ENCODE assay signal across 3 fruit fly cellular contexts in genomic region chrX:4983218-4983617, dm6.
TF ChIP-seq lines count a peak whose summit lies in the region.

No protein-coding gene starts in this region.

- TF ChIP-seq CTCF in whole organism, embryonic (GFP tag; optimal IDR thresholded peaks at IDR 0.05; lab: Kevin White, UChicago) = no peak

TF ChIP-seq in whole organism, embryonic, 481 proteins besides CTCF, POLR2A, EP300 and RAD21:
- TF ChIP-seq CG1603 (tag; optimal IDR thresholded peaks at IDR 0.05; lab: Kevin White, UChicago) (peak; percentile 10), NK7.1 (GFP tag; optimal IDR thresholded peaks at IDR 0.05; lab: Kevin White, UChicago) (no peak), CG10147 (GFP tag; optimal IDR thresholded peaks at IDR 0.05; lab: Kevin White, UChicago) (no peak), jumu (GFP tag; optimal IDR thresholded peaks at IDR 0.05; lab: Kevin White, UChicago) (no peak), CG9727 (GFP tag; optimal IDR thresholded peaks at IDR 0.05; lab: Kevin White, UChicago) (no peak), CG12236 (GFP tag; optimal IDR thresholded peaks at IDR 0.05; lab: Kevin White, UChicago) (no peak), CG12769 (tag; optimal IDR thresholded peaks at IDR 0.05; lab: Kevin White, UChicago) (no peak), CG13287 (GFP tag; IDR thresholded peaks at IDR 0.05; lab: Robert Waterston, UW; ENCODE audit: partially characterized antibody) (no peak), Dad (GFP tag; optimal IDR thresholded peaks at IDR 0.05; lab: Kevin White, UChicago) (no peak), Drgx (GFP tag; IDR thresholded peaks at IDR 0.05; lab: Robert Waterston, UW) (peak; percentile 24; the same call in 1 of the 2 replicates)

TF ChIP-seq in whole organism, prepupa, 60 proteins besides CTCF, POLR2A, EP300 and RAD21 (continues in another document):
- TF ChIP-seq Sox14 (GFP tag; optimal IDR thresholded peaks at IDR 0.05; lab: Kevin White, UChicago) (no peak), dsx (GFP tag; optimal IDR thresholded peaks at IDR 0.05; lab: Kevin White, UChicago; ENCODE audit: poor library complexity, severe bottlenecking) (no peak), vri (GFP tag; optimal IDR thresholded peaks at IDR 0.05; lab: Kevin White, UChicago) (no peak), Eip75B (GFP tag; optimal IDR thresholded peaks at IDR 0.05; lab: Kevin White, UChicago) (no peak), CG31627 (GFP tag; optimal IDR thresholded peaks at IDR 0.05; lab: Kevin White, UChicago) (no peak), fd85E (GFP tag; optimal IDR thresholded peaks at IDR 0.05; lab: Kevin White, UChicago) (no peak), CG11762 (GFP tag; optimal IDR thresholded peaks at IDR 0.05; lab: Kevin White, UChicago; ENCODE audit: insufficient read depth) (no peak), achi (GFP tag; optimal IDR thresholded peaks at IDR 0.05; lab: Kevin White, UChicago) (no peak), Gug (GFP tag; IDR thresholded peaks at IDR 0.05; lab: Robert Waterston, UW) (no peak), dac (GFP tag; optimal IDR thresholded peaks at IDR 0.05; lab: Kevin White, UChicago) (no peak), eg (GFP tag; IDR thresholded peaks at IDR 0.05; lab: Robert Waterston, UW) (peak; percentile 45; the same call in 1 of the 3 replicates), CG16779 (tag; optimal IDR thresholded peaks at IDR 0.05; lab: Kevin White, UChicago) (no peak), salr (GFP tag; optimal IDR thresholded peaks at IDR 0.05; lab: Kevin White, UChicago) (no peak), fkh (GFP tag; optimal IDR thresholded peaks at IDR 0.05; lab: Kevin White, UChicago) (no peak), Eip93F (GFP tag; optimal IDR thresholded peaks at IDR 0.05; lab: Kevin White, UChicago) (no peak), ss (GFP tag; optimal IDR thresholded peaks at IDR 0.05; lab: Kevin White, UChicago) (no peak), acj6 (GFP tag; optimal IDR thresholded peaks at IDR 0.05; lab: Kevin White, UChicago) (no peak), OdsH (GFP tag; optimal IDR thresholded peaks at IDR 0.05; lab: Kevin White, UChicago) (no peak), CG34406 (GFP tag; optimal IDR thresholded peaks at IDR 0.05; lab: Kevin White, UChicago) (no peak), CG32006 (GFP tag; optimal IDR thresholded peaks at IDR 0.05; lab: Kevin White, UChicago) (peak; percentile 56), CG3032 (tag; optimal IDR thresholded peaks at IDR 0.05; lab: Kevin White, UChicago) (no peak), CG6276 (GFP tag; optimal IDR thresholded peaks at IDR 0.05; lab: Kevin White, UChicago) (peak; percentile 14), Hr4 (GFP tag; optimal IDR thresholded peaks at IDR 0.05; lab: Kevin White, UChicago) (peak; percentile 47), spab (GFP tag; optimal IDR thresholded peaks at IDR 0.05; lab: Kevin White, UChicago) (no peak), CG8632 (GFP tag; optimal IDR thresholded peaks at IDR 0.05; lab: Kevin White, UChicago) (no peak), Met (GFP tag; optimal IDR thresholded peaks at IDR 0.05; lab: Kevin White, UChicago) (no peak), Hr39 (GFP tag; optimal IDR thresholded peaks at IDR 0.05; lab: Kevin White, UChicago) (no peak), Sox15 (GFP tag; optimal IDR thresholded peaks at IDR 0.05; lab: Kevin White, UChicago) (no peak), CG6163 (GFP tag; IDR thresholded peaks at IDR 0.05; lab: Robert Waterston, UW) (no peak), lz (GFP tag; optimal IDR thresholded peaks at IDR 0.05; lab: Kevin White, UChicago) (no peak), CG15336 (GFP tag; IDR thresholded peaks at IDR 0.05; lab: Robert Waterston, UW) (peak; percentile 37; the same call in 1 of the 2 replicates), CG8119 (GFP tag; IDR thresholded peaks at IDR 0.05; lab: Robert Waterston, UW) (no peak), Sox102F (GFP tag; optimal IDR thresholded peaks at IDR 0.05; lab: Kevin White, UChicago) (no peak), Smox (GFP tag; optimal IDR thresholded peaks at IDR 0.05; lab: Kevin White, UChicago) (no peak), Eip78C (GFP tag; lab: Kevin White, UChicago) (peak; percentile 60), fd59A (GFP tag; optimal IDR thresholded peaks at IDR 0.05; lab: Kevin White, UChicago) (no peak), CG6854 (GFP tag; optimal IDR thresholded peaks at IDR 0.05; lab: Kevin White, UChicago) (no peak), CG6792 (GFP tag; optimal IDR thresholded peaks at IDR 0.05; lab: Kevin White, UChicago) (no peak), CG10669 (GFP tag; optimal IDR thresholded peaks at IDR 0.05; lab: Kevin White, UChicago) (no peak), Ets21C (GFP tag; optimal IDR thresholded peaks at IDR 0.05; lab: Kevin White, UChicago) (no peak), topi (GFP tag; optimal IDR thresholded peaks at IDR 0.05; lab: Kevin White, UChicago) (no peak), Ets96B (tag; optimal IDR thresholded peaks at IDR 0.05; lab: Kevin White, UChicago) (no peak), CG6808 (GFP tag; optimal IDR thresholded peaks at IDR 0.05; lab: Kevin White, UChicago) (no peak)

TF ChIP-seq in whole organism, pupa, 21 proteins besides CTCF, POLR2A, EP300 and RAD21:
- peak; percentile 34 for TF ChIP-seq CG14655 (GFP tag; optimal IDR thresholded peaks at IDR 0.05; lab: Kevin White, UChicago)
- TF ChIP-seq Ets98B (GFP tag; IDR thresholded peaks at IDR 0.05; lab: Robert Waterston, UW) = peak; percentile 19; the same call in 1 of the 2 replicates
- no peak for TF ChIP-seq CG34367 (tag; optimal IDR thresholded peaks at IDR 0.05; lab: Kevin White, UChicago)
- TF ChIP-seq CG8301 (tag; optimal IDR thresholded peaks at IDR 0.05; lab: Kevin White, UChicago) = peak; percentile 32
- peak; percentile 25; the same call in 1 of the 3 replicates for TF ChIP-seq fd96Ca (GFP tag; IDR thresholded peaks at IDR 0.05; lab: Robert Waterston, UW)
- TF ChIP-seq CG4496 (GFP tag; IDR thresholded peaks at IDR 0.05; lab: Robert Waterston, UW) = 0 out of 3 replicates have a peak, but pooled peaks have one; percentile 34
- TF ChIP-seq CG32121 (GFP tag; IDR thresholded peaks at IDR 0.05; lab: Robert Waterston, UW) = no peak
